Fruit fly (Drosophila melanogaster) whole organism, embryonic: ENCODE data around the gene CG18766.
A peak's percentile ranks its signal among the peaks of the same experiment; 100 is the strongest.

Experiments used
- Abd-B ChIP-seq: fragments of 200-800 bp; sonication (Bioruptor generic); optimal IDR thresholded peaks from 2 replicates; lab custom pipeline; 2018; ENCODE audit warnings: missing biosample characterization, mild to moderate bottlenecking, missing genetic modification characterization, moderate library complexity
- Atf3 ChIP-seq: fragments of 200-800 bp; sonication (Bioruptor generic); optimal IDR thresholded peaks from 3 replicates; lab custom pipeline; 2016; ENCODE audit warnings: missing biosample characterization, missing genetic modification characterization
- CG11696 ChIP-seq: fragments of 200-800 bp; sonication (Bioruptor generic); IDR thresholded peaks from 2 replicates; pipeline ENCODE4 v1.3.6; 2022; ENCODE audit warnings: missing biosample characterization, missing genetic modification characterization
- CG15479 ChIP-seq: fragments of 200-800 bp; sonication (Bioruptor generic); optimal IDR thresholded peaks from 3 replicates; lab custom pipeline; 2019; ENCODE audit warnings: missing biosample characterization, mild to moderate bottlenecking, missing genetic modification characterization, moderate library complexity
- CG1792 ChIP-seq: fragments of 200-800 bp; sonication (Bioruptor generic); optimal IDR thresholded peaks from 2 replicates; lab custom pipeline; 2016; ENCODE audit warnings: missing biosample characterization, missing genetic modification characterization
- CG18764 ChIP-seq: fragments of 200-800 bp; sonication (Bioruptor generic); optimal IDR thresholded peaks from 3 replicates; lab custom pipeline; 2016; ENCODE audit warnings: missing biosample characterization, missing genetic modification characterization
- CG31388 ChIP-seq: fragments of 200-800 bp; sonication (Bioruptor generic); optimal IDR thresholded peaks from 2 replicates; lab custom pipeline; 2016; ENCODE audit warnings: missing biosample characterization, missing genetic modification characterization
- CG3995 ChIP-seq: fragments of 200-800 bp; sonication (Bioruptor generic); optimal IDR thresholded peaks from 3 replicates; lab custom pipeline; 2016; ENCODE audit warnings: missing biosample characterization, missing genetic modification characterization
- CG4730 ChIP-seq: fragments of 200-800 bp; sonication (Bioruptor generic); IDR thresholded peaks from 2 replicates; pipeline ENCODE4 v1.3.6; 2022; ENCODE audit warnings: missing biosample characterization, missing genetic modification characterization
- CG4820 ChIP-seq: fragments of 200-800 bp; sonication (Bioruptor generic); optimal IDR thresholded peaks from 3 replicates; lab custom pipeline; 2016; ENCODE audit warnings: missing biosample characterization, missing genetic modification characterization
- CG6813 ChIP-seq: fragments of 200-800 bp; sonication (Bioruptor generic); optimal IDR thresholded peaks from 2 replicates; lab custom pipeline; 2017; ENCODE audit warnings: missing biosample characterization, missing genetic modification characterization, mild to moderate bottlenecking, moderate library complexity, missing genetic modification reagents
- CG7839 ChIP-seq: fragments of 200-800 bp; sonication (Bioruptor generic); optimal IDR thresholded peaks from 3 replicates; lab custom pipeline; 2018; ENCODE audit warnings: missing biosample characterization, mild to moderate bottlenecking, missing genetic modification characterization, moderate library complexity
- CG8290 ChIP-seq, 3 experiments: fragments of 200-800 bp; sonication (Bioruptor generic); optimal IDR thresholded peaks; 2 replicates each; lab custom pipeline; 2016 to 2019; ENCODE audit warnings: missing biosample characterization in 3 of 3, missing genetic modification characterization in 3 of 3, mild to moderate bottlenecking in 2 of 3, moderate library complexity in 1 of 3
- CG9797 ChIP-seq: fragments of 200-800 bp; sonication (Bioruptor generic); optimal IDR thresholded peaks from 3 replicates; lab custom pipeline; 2018; ENCODE audit warnings: missing biosample characterization, mild to moderate bottlenecking, missing genetic modification characterization
- Camta ChIP-seq: fragments of 200-800 bp; sonication (Bioruptor generic); optimal IDR thresholded peaks from 2 replicates; lab custom pipeline; 2016; ENCODE audit warnings: missing biosample characterization, missing genetic modification characterization
- Dref ChIP-seq: fragments of 200-800 bp; sonication (Bioruptor generic); IDR thresholded peaks from 2 replicates; pipeline ENCODE4 v1.3.6; 2022; ENCODE audit warnings: missing biosample characterization, missing genetic modification characterization
- Ets65A ChIP-seq: fragments of 200-800 bp; sonication (Bioruptor generic); peaks from one replicate; lab custom pipeline; 2016; ENCODE audit warnings: missing biosample characterization, missing genetic modification characterization
- Fer1 ChIP-seq: fragments of 200-800 bp; sonication (Bioruptor generic); optimal IDR thresholded peaks from 2 replicates; lab custom pipeline; 2017; ENCODE audit warnings: missing biosample characterization, mild to moderate bottlenecking, missing genetic modification characterization
- GATAe ChIP-seq: fragments of 200-800 bp; sonication (Bioruptor generic); conservative IDR thresholded peaks from 2 replicates; pipeline ENCODE4 v1.3.6; 2022; ENCODE audit warnings: missing biosample characterization, missing genetic modification characterization
- HLH3B ChIP-seq: fragments of 200-800 bp; sonication (Bioruptor generic); IDR thresholded peaks from 2 replicates; pipeline ENCODE4 v1.3.6; 2022; ENCODE audit warnings: missing biosample characterization, missing genetic modification characterization
- HLH54F ChIP-seq: fragments of 200-800 bp; sonication (Bioruptor generic); optimal IDR thresholded peaks from 3 replicates; lab custom pipeline; 2016; ENCODE audit warnings: missing biosample characterization, missing genetic modification characterization
- Max ChIP-seq: fragments of 200-800 bp; sonication (Bioruptor generic); optimal IDR thresholded peaks from 2 replicates; lab custom pipeline; 2016; ENCODE audit warnings: missing biosample characterization, mild to moderate bottlenecking, missing genetic modification characterization
- Myb ChIP-seq: fragments of 200-800 bp; sonication (Bioruptor generic); optimal IDR thresholded peaks from 2 replicates; lab custom pipeline; 2016; ENCODE audit warnings: missing biosample characterization, missing genetic modification characterization
- PHDP ChIP-seq: fragments of 200-800 bp; sonication (Bioruptor generic); optimal IDR thresholded peaks from 3 replicates; lab custom pipeline; 2018; ENCODE audit warnings: missing biosample characterization, mild to moderate bottlenecking, missing genetic modification characterization, moderate library complexity
- Side ChIP-seq: fragments of 200-800 bp; sonication (Bioruptor generic); optimal IDR thresholded peaks from 2 replicates; lab custom pipeline; 2016; ENCODE audit warnings: missing biosample characterization, missing genetic modification characterization
- TFAM ChIP-seq: fragments of 200-800 bp; sonication (Bioruptor generic); optimal IDR thresholded peaks from 2 replicates; lab custom pipeline; 2017; ENCODE audit warnings: missing biosample characterization, missing genetic modification characterization, inconsistent platforms
- abd-A ChIP-seq: fragments of 200-800 bp; sonication (Bioruptor generic); optimal IDR thresholded peaks from 3 replicates; lab custom pipeline; 2019; ENCODE audit warnings: missing biosample characterization, mild to moderate bottlenecking, missing genetic modification characterization, moderate library complexity
- ac ChIP-seq: fragments of 200-800 bp; sonication (Bioruptor generic); optimal IDR thresholded peaks from 3 replicates; lab custom pipeline; 2017; ENCODE audit warnings: missing biosample characterization, mild to moderate bottlenecking, missing genetic modification characterization
- ara ChIP-seq: fragments of 200-800 bp; sonication (Bioruptor generic); IDR thresholded peaks from 2 replicates; pipeline ENCODE4 v1.3.6; 2022; ENCODE audit warnings: missing biosample characterization, missing genetic modification characterization
- cad ChIP-seq: fragments of >200 bp; optimal IDR thresholded peaks from 2 replicates; lab custom pipeline; 2017; ENCODE audit warnings: missing biosample characterization, missing genetic modification characterization
- caup ChIP-seq: fragments of 200-800 bp; sonication (Bioruptor generic); optimal IDR thresholded peaks from 3 replicates; lab custom pipeline; 2017; ENCODE audit warnings: missing biosample characterization, mild to moderate bottlenecking, missing genetic modification characterization, moderate library complexity; ENCODE audit not compliant: severe bottlenecking
- croc ChIP-seq: fragments of 200-800 bp; sonication (Bioruptor generic); conservative IDR thresholded peaks from 3 replicates; pipeline ENCODE4 v1.3.6; 2022; ENCODE audit warnings: missing biosample characterization, missing genetic modification characterization
- cwo ChIP-seq: fragments of 200-800 bp; sonication (Bioruptor generic); optimal IDR thresholded peaks from 3 replicates; lab custom pipeline; 2017; ENCODE audit warnings: missing biosample characterization, missing genetic modification characterization, mild to moderate bottlenecking, moderate library complexity, missing genetic modification reagents
- da ChIP-seq: fragments of 200-800 bp; sonication (Bioruptor generic); optimal IDR thresholded peaks from 2 replicates; lab custom pipeline; 2016; ENCODE audit warnings: missing biosample characterization, missing genetic modification characterization
- dysf ChIP-seq: fragments of 200-800 bp; sonication (Bioruptor generic); IDR thresholded peaks from 3 replicates; pipeline ENCODE4 v1.3.6; 2022; ENCODE audit warnings: missing biosample characterization, missing genetic modification characterization
- eve ChIP-seq, 2 experiments: fragments of >200 bp; optimal IDR thresholded peaks; 2 replicates each; lab custom pipeline; 2017; ENCODE audit warnings: missing biosample characterization in 2 of 2, missing genetic modification characterization in 2 of 2
- fd3F ChIP-seq: fragments of 200-800 bp; sonication (Bioruptor generic); optimal IDR thresholded peaks from 2 replicates; lab custom pipeline; 2018; ENCODE audit warnings: missing biosample characterization, mild to moderate bottlenecking, missing genetic modification characterization, moderate library complexity
- gcm ChIP-seq: fragments of 200-800 bp; sonication (Bioruptor generic); optimal IDR thresholded peaks from 2 replicates; lab custom pipeline; 2019; ENCODE audit warnings: missing biosample characterization, mild to moderate bottlenecking, missing genetic modification characterization, moderate library complexity
- jing ChIP-seq: fragments of 200-800 bp; sonication (Bioruptor generic); optimal IDR thresholded peaks from 2 replicates; lab custom pipeline; 2018; ENCODE audit warnings: missing biosample characterization, mild to moderate bottlenecking, missing genetic modification characterization
- lab ChIP-seq: fragments of 200-800 bp; sonication (Bioruptor generic); optimal IDR thresholded peaks from 3 replicates; lab custom pipeline; 2017; ENCODE audit warnings: missing biosample characterization, missing genetic modification characterization, mild to moderate bottlenecking, moderate library complexity, missing genetic modification reagents
- lmd ChIP-seq: fragments of 200-800 bp; sonication (Bioruptor generic); IDR thresholded peaks from 2 replicates; pipeline ENCODE4 v1.3.6; 2022; ENCODE audit warnings: missing biosample characterization, missing genetic modification characterization
- nerfin-1 ChIP-seq: fragments of 200-800 bp; sonication (Bioruptor generic); optimal IDR thresholded peaks from 3 replicates; lab custom pipeline; 2019; ENCODE audit warnings: missing biosample characterization, mild to moderate bottlenecking, missing genetic modification characterization, moderate library complexity
- pan ChIP-seq, 4 experiments: fragments of >200 bp in 3 of 4; fragments of 200-800 bp in 1 of 4; sonication (Bioruptor generic) in 1 of 4; optimal IDR thresholded peaks in 3 of 4; IDR thresholded peaks in 1 of 4; 2 replicates each; pipeline versions ENCODE4 v1.3.6 to Lab custom; 2017 to 2022; ENCODE audit warnings: missing biosample characterization in 2 of 4, missing genetic modification characterization in 2 of 4, mixed read lengths in 1 of 4
- psq ChIP-seq: fragments of 200-800 bp; sonication (Bioruptor generic); optimal IDR thresholded peaks from 2 replicates; lab custom pipeline; 2017; ENCODE audit warnings: missing biosample characterization, missing genetic modification characterization
- seq ChIP-seq: fragments of 200-800 bp; sonication (Bioruptor generic); IDR thresholded peaks from 2 replicates; pipeline ENCODE4 v1.3.6; 2022; ENCODE audit warnings: missing biosample characterization, missing genetic modification characterization
- slbo ChIP-seq: fragments of 200-800 bp; sonication (Bioruptor generic); IDR thresholded peaks from 2 replicates; pipeline ENCODE4 v1.3.6; 2022; ENCODE audit warnings: missing biosample characterization, missing genetic modification characterization
- so ChIP-seq: fragments of 200-800 bp; sonication (Bioruptor generic); IDR thresholded peaks from 3 replicates; pipeline ENCODE4 v1.3.6; 2022; ENCODE audit warnings: missing biosample characterization, missing genetic modification characterization
- zen2 ChIP-seq: fragments of 200-800 bp; sonication (Bioruptor generic); IDR thresholded peaks from 3 replicates; pipeline ENCODE4 v1.3.6; 2022; ENCODE audit warnings: missing biosample characterization, missing genetic modification characterization; ENCODE audit not compliant: partially characterized antibody
- zf30C ChIP-seq: fragments of 200-800 bp; sonication (Bioruptor generic); optimal IDR thresholded peaks from 3 replicates; lab custom pipeline; 2018; ENCODE audit warnings: missing biosample characterization, mild to moderate bottlenecking, missing genetic modification characterization
- zfh2 ChIP-seq: fragments of 200-800 bp; sonication (Bioruptor generic); optimal IDR thresholded peaks from 2 replicates; lab custom pipeline; 2016; ENCODE audit warnings: missing biosample characterization, missing genetic modification characterization

CG18766 gene

dm6 chr3R:27282286-27282685, 37.2 kb upstream of the CG18766 start, which contains the start of gene mrt (continued):
- TF ChIP-seq slbo (GFP tag; lab: Robert Waterston, UW), result peak; percentile 77
- peak; percentile 54 for TF ChIP-seq fd3F
- peak; percentile 14 for TF ChIP-seq CG4820 (GFP tag; lab: Kevin White, UChicago)
- no peak for TF ChIP-seq CG31388 (GFP tag; lab: Kevin White, UChicago)
- TF ChIP-seq seq (GFP tag; lab: Robert Waterston, UW), result 0 out of 2 replicates have a peak, but pooled peaks have one; percentile 33
- TF ChIP-seq pan (optimal IDR thresholded peaks at IDR 0.05; lab: Kevin White, UChicago), result no peak
- peak in 1 of 2 experiments; percentile 28 for TF ChIP-seq pan (GFP tag; optimal IDR thresholded peaks at IDR 0.05 in 1 of 2, IDR thresholded peaks at IDR 0.05 in 1 of 2)
- TF ChIP-seq da, result peak; percentile 6
- no peak for TF ChIP-seq TFAM
- peak; percentile 17 for TF ChIP-seq CG3995 (GFP tag; lab: Kevin White, UChicago)
- TF ChIP-seq HLH54F (GFP tag; lab: Kevin White, UChicago), result peak; percentile 55
- TF ChIP-seq CG6813 (GFP tag; lab: Kevin White, UChicago), result peak; percentile 29
- TF ChIP-seq Max (GFP tag; lab: Kevin White, UChicago), result peak; percentile 34
- 0 out of 2 replicates have a peak, but pooled peaks have one; percentile 10 for TF ChIP-seq HLH3B (GFP tag; lab: Robert Waterston, UW)
- TF ChIP-seq CG1792 (GFP tag; lab: Kevin White, UChicago), result peak; percentile 10
- no peak for TF ChIP-seq cad
- no peak for TF ChIP-seq eve (GFP tag; optimal IDR thresholded peaks at IDR 0.05; lab: Kevin White, UChicago)
- TF ChIP-seq Atf3 (GFP tag; lab: Kevin White, UChicago), result no peak
- no peak for TF ChIP-seq croc (GFP tag; lab: Robert Waterston, UW)
- peak; percentile 69 for TF ChIP-seq lmd (GFP tag; lab: Robert Waterston, UW)
- TF ChIP-seq ara, result no peak
- TF ChIP-seq zfh2 (GFP tag; lab: Kevin White, UChicago), result peak; percentile 73
- TF ChIP-seq caup, result peak; percentile 52
- TF ChIP-seq Fer1, result peak; percentile 46
- peak; percentile 52 for TF ChIP-seq CG4730 (GFP tag; lab: Robert Waterston, UW)
- peak; percentile 54 for TF ChIP-seq PHDP
- peak; percentile 31 for TF ChIP-seq Camta (GFP tag; lab: Kevin White, UChicago)
- TF ChIP-seq dysf (GFP tag; lab: Robert Waterston, UW), result peak; percentile 50; the same call in 1 of the 3 replicates
- peak; percentile 39 for TF ChIP-seq cwo (GFP tag; lab: Kevin White, UChicago)
- peak; percentile 21 for TF ChIP-seq CG8290 (GFP tag; optimal IDR thresholded peaks at IDR 0.05; lab: Kevin White, UChicago)
- TF ChIP-seq CG8290 (tag; optimal IDR thresholded peaks at IDR 0.05; lab: Kevin White, UChicago), result peak in 1 of 2 experiments; percentile 55
- peak; percentile 21 for TF ChIP-seq psq (GFP tag; lab: Kevin White, UChicago)
- no peak for TF ChIP-seq nerfin-1 (tag; lab: Kevin White, UChicago)
- peak; percentile 49 for TF ChIP-seq Side (GFP tag; lab: Kevin White, UChicago)
- no peak for TF ChIP-seq abd-A
- TF ChIP-seq so (GFP tag; lab: Robert Waterston, UW), result 0 out of 3 replicates have a peak, but pooled peaks have one; percentile 44
- no peak for TF ChIP-seq CG18764 (GFP tag; lab: Kevin White, UChicago)
- peak; percentile 35; the same call in 1 of the 2 replicates for TF ChIP-seq Dref
- TF ChIP-seq jing (GFP tag; lab: Kevin White, UChicago), result no peak
- no peak for TF ChIP-seq zf30C
- TF ChIP-seq lab (GFP tag; lab: Kevin White, UChicago), result peak; percentile 68
- TF ChIP-seq CG11696 (GFP tag; lab: Robert Waterston, UW), result no peak
- TF ChIP-seq ac (GFP tag; lab: Kevin White, UChicago), result no peak
- no peak for TF ChIP-seq zen2 (GFP tag; lab: Robert Waterston, UW)
- peak; percentile 94 for TF ChIP-seq Ets65A (GFP tag; lab: Kevin White, UChicago)
- no peak for TF ChIP-seq CG9797 (GFP tag; lab: Kevin White, UChicago)
- no peak for TF ChIP-seq CG15479 (GFP tag; lab: Kevin White, UChicago)
- TF ChIP-seq Abd-B (GFP tag; lab: Kevin White, UChicago), result no peak
- TF ChIP-seq gcm, result no peak
- TF ChIP-seq CG7839, result peak; percentile 71
- TF ChIP-seq Myb (GFP tag; lab: Kevin White, UChicago), result peak; percentile 48
- no peak for TF ChIP-seq GATAe (GFP tag; lab: Robert Waterston, UW)
